Worm (Caenorhabditis elegans): ENCODE results near the gene C18A3.7.

DNA sequence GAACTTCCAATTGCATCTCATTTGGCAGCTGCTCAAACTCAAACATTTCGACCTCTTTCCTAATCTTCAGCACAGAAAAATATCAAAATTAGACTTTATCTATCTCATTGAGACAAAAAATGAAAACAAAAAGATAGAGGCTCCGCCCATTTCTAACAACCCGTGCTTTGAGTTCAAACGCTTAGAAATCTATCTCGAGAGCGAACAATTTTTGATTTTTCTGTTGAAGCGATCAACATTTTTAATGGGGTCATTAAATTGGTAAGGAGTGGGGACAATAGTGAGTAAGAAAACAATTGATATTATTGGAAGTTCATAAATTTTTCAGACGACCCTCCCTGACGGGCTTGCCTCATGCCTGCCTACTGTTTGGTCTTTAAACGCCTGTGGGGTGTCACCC, 31.4 kb downstream of the C18A3.7 start, which contains the start of the genes C25H3.10 and C25H3.1:
- no peak for TF ChIP-seq nhr-237 (tag; optimal IDR thresholded peaks at IDR 0.05)
- no peak for TF ChIP-seq ceh-83 (GFP tag; optimal IDR thresholded peaks at IDR 0.05)
- TF ChIP-seq sem-2 (GFP tag; optimal IDR thresholded peaks at IDR 0.05) = no peak
- no peak for TF ChIP-seq unc-120 (tag; optimal IDR thresholded peaks at IDR 0.05; ENCODE audit: poor library complexity, severe bottlenecking)
- TF ChIP-seq nhr-12 (tag; optimal IDR thresholded peaks at IDR 0.05) = no peak
- TF ChIP-seq elt-3 (tag; optimal IDR thresholded peaks at IDR 0.05) = no peak
- no peak for TF ChIP-seq M03D4.4 (tag; optimal IDR thresholded peaks at IDR 0.05)

Measured in whole organism, mixed stage, embryonic.